Fruit fly (Drosophila melanogaster): ENCODE results near the gene Sap130.

DNA sequence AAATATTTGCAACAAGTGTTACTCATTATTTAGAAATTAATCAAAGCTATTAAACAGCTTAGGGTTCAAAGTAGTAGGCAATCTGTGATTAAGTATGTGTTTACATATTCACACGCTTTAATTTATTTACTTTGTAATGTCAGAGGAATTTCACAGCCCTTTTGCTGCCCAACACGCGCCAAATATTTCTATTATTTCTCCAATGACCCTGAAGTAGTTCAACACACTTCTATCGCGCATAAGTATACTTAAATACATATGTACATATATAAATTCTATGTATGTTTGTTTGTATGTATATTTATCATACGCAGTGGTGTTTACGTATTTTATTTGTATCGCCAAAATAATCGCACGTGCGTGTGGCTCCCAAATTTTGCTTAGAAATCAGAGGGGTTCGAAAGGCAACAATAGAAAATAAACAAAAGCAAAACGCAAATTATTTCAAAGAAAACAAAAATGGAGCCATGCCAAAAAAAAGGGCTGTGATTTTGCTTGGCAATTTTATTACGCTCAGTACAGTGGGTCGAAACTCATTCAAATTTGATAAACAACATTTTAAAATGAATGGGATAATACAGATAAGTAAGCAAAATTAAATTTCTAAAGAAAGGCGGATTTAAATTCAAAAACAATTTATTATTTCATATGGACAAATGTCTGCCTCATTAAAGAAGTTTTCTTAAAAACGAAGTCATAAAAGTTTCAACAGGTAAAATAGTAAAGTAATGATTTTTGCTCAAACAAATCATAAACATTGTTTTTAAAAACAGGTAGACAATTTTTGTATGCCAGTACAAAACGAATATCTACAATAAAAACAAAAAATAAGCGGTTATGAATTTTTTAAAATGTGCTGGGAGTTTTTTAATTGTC, 2.3 kb upstream of the Sap130 start:
- TF ChIP-seq CG5204 (GFP tag; optimal IDR thresholded peaks at IDR 0.05) (no peak), ovo (GFP tag; optimal IDR thresholded peaks at IDR 0.05) (no peak), bab1 (GFP tag; optimal IDR thresholded peaks at IDR 0.05) (no peak)

Measured in whole organism, adult.